Worm (Caenorhabditis elegans) whole organism, late embryonic: ENCODE measurements around the gene tbc-3.

Experiments used
- C08G9.2 ChIP-seq: sonication (generic microtip); optimal IDR thresholded peaks from 2 replicates; lab custom pipeline; 2016; ENCODE audit warnings: mild to moderate bottlenecking, missing genetic modification characterization, moderate library complexity, missing compliant biosample characterization
- C38D4.7 ChIP-seq: fragments of 200-800 bp; sonication (Bioruptor generic); optimal IDR thresholded peaks from 2 replicates; lab custom pipeline; 2018; ENCODE audit warnings: mild to moderate bottlenecking, missing genetic modification characterization, moderate library complexity, missing compliant biosample characterization
- K02D7.2 ChIP-seq: sonication (generic microtip); optimal IDR thresholded peaks from 2 replicates; lab custom pipeline; 2017; ENCODE audit warnings: mild to moderate bottlenecking, missing genetic modification characterization, missing compliant biosample characterization
- ceh-14 ChIP-seq: sonication (generic microtip); optimal IDR thresholded peaks from 2 replicates; lab custom pipeline; 2016; ENCODE audit warnings: missing genotype, missing genetic modification characterization, missing compliant biosample characterization
- ceh-22 ChIP-seq: sonication (generic microtip); optimal IDR thresholded peaks from 2 replicates; lab custom pipeline; 2017; ENCODE audit warnings: missing biosample characterization, missing genetic modification characterization
- ceh-30 ChIP-seq: fragments of 150-350 bp; optimal IDR thresholded peaks from 2 replicates; lab custom pipeline; 2014; ENCODE audit warnings: missing biosample characterization, missing genetic modification characterization
- ceh-31 ChIP-seq: sonication (generic microtip); optimal IDR thresholded peaks from 2 replicates; lab custom pipeline; 2016; ENCODE audit warnings: missing genetic modification characterization, missing compliant biosample characterization
- ceh-34 ChIP-seq: sonication (generic microtip); optimal IDR thresholded peaks from 2 replicates; lab custom pipeline; 2016; ENCODE audit warnings: mild to moderate bottlenecking, missing genetic modification characterization, missing compliant biosample characterization
- ceh-48 ChIP-seq: sonication (generic microtip); optimal IDR thresholded peaks from 2 replicates; lab custom pipeline; 2016; ENCODE audit warnings: missing genetic modification characterization, inconsistent platforms, missing compliant biosample characterization
- ceh-6 ChIP-seq: fragments of 200-800 bp; sonication (Bioruptor generic); optimal IDR thresholded peaks from 2 replicates; lab custom pipeline; 2018; ENCODE audit warnings: mild to moderate bottlenecking, missing genetic modification characterization, missing compliant biosample characterization
- ceh-9 ChIP-seq: sonication (generic microtip); optimal IDR thresholded peaks from 2 replicates; lab custom pipeline; 2016; ENCODE audit warnings: mild to moderate bottlenecking, missing genetic modification characterization, inconsistent platforms, missing compliant biosample characterization
- che-1 ChIP-seq: sonication (generic microtip); optimal IDR thresholded peaks from 2 replicates; lab custom pipeline; 2016; ENCODE audit warnings: mild to moderate bottlenecking, missing genetic modification characterization, missing compliant biosample characterization
- elt-2 ChIP-seq: sonication (generic microtip); optimal IDR thresholded peaks from 2 replicates; lab custom pipeline; 2016; ENCODE audit warnings: missing genetic modification reagents, missing genetic modification characterization, missing compliant biosample characterization
- ets-4 ChIP-seq: sonication (generic microtip); optimal IDR thresholded peaks from 2 replicates; lab custom pipeline; 2016; ENCODE audit warnings: missing genetic modification characterization, missing compliant biosample characterization
- fax-1 ChIP-seq: sonication (generic microtip); optimal IDR thresholded peaks from 2 replicates; lab custom pipeline; 2016; ENCODE audit warnings: missing genotype, missing genetic modification characterization, missing compliant biosample characterization
- fkh-10 ChIP-seq: fragments of 150-350 bp; optimal IDR thresholded peaks from 2 replicates; lab custom pipeline; 2014; ENCODE audit warnings: missing biosample characterization, missing genetic modification reagents, missing genetic modification characterization
- fkh-6 ChIP-seq: sonication (generic microtip); optimal IDR thresholded peaks from 2 replicates; lab custom pipeline; 2016; ENCODE audit warnings: missing genetic modification characterization, missing compliant biosample characterization
- gmeb-2 ChIP-seq: sonication (generic microtip); optimal IDR thresholded peaks from 2 replicates; lab custom pipeline; 2016; ENCODE audit warnings: missing genetic modification characterization, inconsistent platforms, missing compliant biosample characterization
- hlh-13 ChIP-seq: fragments of 200-800 bp; sonication (Bioruptor generic); optimal IDR thresholded peaks from 2 replicates; lab custom pipeline; 2018; ENCODE audit warnings: mild to moderate bottlenecking, missing genetic modification characterization, missing compliant biosample characterization
- hlh-30 ChIP-seq: sonication (generic microtip); optimal IDR thresholded peaks from 2 replicates; lab custom pipeline; 2017; ENCODE audit warnings: antibody characterized with exemption, missing genetic modification characterization, missing compliant biosample characterization; ENCODE audit not compliant: insufficient read depth
- mec-3 ChIP-seq: sonication (generic microtip); optimal IDR thresholded peaks from 2 replicates; lab custom pipeline; 2016; ENCODE audit warnings: borderline replicate concordance, missing genetic modification characterization, missing compliant biosample characterization
- odd-2 ChIP-seq: sonication (generic microtip); optimal IDR thresholded peaks from 2 replicates; lab custom pipeline; 2017; ENCODE audit warnings: antibody characterized with exemption, mild to moderate bottlenecking, missing genetic modification characterization, missing compliant biosample characterization
- pag-3 ChIP-seq: sonication (generic microtip); optimal IDR thresholded peaks from 2 replicates; lab custom pipeline; 2016; ENCODE audit warnings: missing compliant biosample characterization, missing genetic modification characterization, borderline replicate concordance
- pat-9 ChIP-seq: fragments of 200-800 bp; sonication (Bioruptor generic); optimal IDR thresholded peaks from 2 replicates; lab custom pipeline; 2018; ENCODE audit warnings: mild to moderate bottlenecking, missing genetic modification characterization, moderate library complexity, missing compliant biosample characterization
- pha-2 ChIP-seq: sonication (generic microtip); optimal IDR thresholded peaks from 2 replicates; lab custom pipeline; 2017; ENCODE audit warnings: mild to moderate bottlenecking, missing genetic modification characterization, missing compliant biosample characterization
- pha-4 ChIP-seq: fragments of 150-350 bp; optimal IDR thresholded peaks from 2 replicates; lab custom pipeline; 2018; ENCODE audit warnings: missing biosample characterization, missing genetic modification reagents, missing genetic modification characterization
- pqm-1 ChIP-seq: sonication (generic microtip); optimal IDR thresholded peaks from 2 replicates; lab custom pipeline; 2016; ENCODE audit warnings: missing genetic modification characterization, missing compliant biosample characterization
- ref-2 ChIP-seq: sonication (generic microtip); optimal IDR thresholded peaks from 2 replicates; lab custom pipeline; 2016; ENCODE audit warnings: missing genetic modification characterization, missing compliant biosample characterization
- rnt-1 ChIP-seq: sonication (generic microtip); optimal IDR thresholded peaks from 2 replicates; lab custom pipeline; 2016; ENCODE audit warnings: missing genetic modification characterization, missing compliant biosample characterization
- sox-4 ChIP-seq: sonication (generic microtip); optimal IDR thresholded peaks from 2 replicates; lab custom pipeline; 2017; ENCODE audit warnings: mild to moderate bottlenecking, missing genetic modification characterization, inconsistent platforms, missing compliant biosample characterization
- syd-9 ChIP-seq: sonication (generic microtip); optimal IDR thresholded peaks from 2 replicates; lab custom pipeline; 2016; ENCODE audit warnings: mild to moderate bottlenecking, missing genetic modification characterization, moderate library complexity, missing compliant biosample characterization
- tbx-7 ChIP-seq: sonication (generic microtip); optimal IDR thresholded peaks from 2 replicates; lab custom pipeline; 2016; ENCODE audit warnings: missing genotype, missing genetic modification characterization, missing compliant biosample characterization
- unc-42 ChIP-seq: sonication (generic microtip); optimal IDR thresholded peaks from 2 replicates; lab custom pipeline; 2016; ENCODE audit warnings: missing genotype, missing genetic modification characterization, missing compliant biosample characterization
- unc-55 ChIP-seq: sonication (generic microtip); optimal IDR thresholded peaks from 2 replicates; lab custom pipeline; 2017; ENCODE audit warnings: missing biosample characterization, missing genetic modification reagents, missing genetic modification characterization
- unc-86 ChIP-seq: sonication (generic microtip); optimal IDR thresholded peaks from 2 replicates; lab custom pipeline; 2016; ENCODE audit warnings: missing genetic modification characterization, missing compliant biosample characterization
- zip-5 ChIP-seq: sonication (generic microtip); optimal IDR thresholded peaks from 2 replicates; lab custom pipeline; 2016; ENCODE audit warnings: missing genetic modification characterization, missing compliant biosample characterization

Gene tbc-3

DNA sequence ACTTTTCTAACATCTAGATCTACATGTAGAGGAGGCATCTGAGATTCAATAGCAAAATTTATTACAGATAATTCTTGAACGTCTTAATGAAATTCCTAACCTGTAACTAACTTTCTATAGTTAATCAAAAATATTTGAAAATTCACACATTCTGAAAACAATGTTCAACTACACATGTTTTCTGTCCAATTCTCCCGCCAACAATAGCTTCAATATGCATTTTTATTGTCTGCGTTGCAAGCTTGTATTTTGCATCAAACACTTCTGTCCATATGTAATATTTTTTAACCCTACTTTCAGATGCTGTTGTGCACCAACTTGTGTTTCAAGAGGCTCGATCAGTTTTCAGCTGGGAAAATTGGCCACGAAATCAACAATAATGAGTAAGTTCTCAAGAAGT is at the start of gene tbc-3:
Gene tbc-3, plus strand, starts transcription at position 301 of the 400 bp plus-strand sequence.
- no peak for TF ChIP-seq ceh-6 (GFP tag; lab: Kevin White, UChicago)
- no peak for TF ChIP-seq che-1 (tag; lab: Kevin White, UChicago)
- TF ChIP-seq pat-9 (tag; lab: Kevin White, UChicago) = no peak
- no peak for TF ChIP-seq syd-9

- no peak for TF ChIP-seq gmeb-2 (tag; lab: Kevin White, UChicago)
- TF ChIP-seq ceh-22 (tag; lab: Kevin White, UChicago) = no peak
- TF ChIP-seq odd-2 (tag; lab: Kevin White, UChicago) = no peak
Measured at ce11 chrIV:9849624-9850023, 49.2 kb upstream of the tbc-3 start, which contains the start of gene K07F5.8. K07F5.8 (minus strand) TSS chrIV:9849724.

ce11 chrIV:9850931-9851330 is 47.9 kb upstream of the tbc-3 start, which contains the start of gene ssp-10:
ssp-10 (minus strand) TSS chrIV:9851031.
- TF ChIP-seq hlh-30 = no peak
- no peak for TF ChIP-seq fkh-6 (tag; lab: Kevin White, UChicago)
- no peak for TF ChIP-seq pha-2 (tag; lab: Kevin White, UChicago)
- no peak for TF ChIP-seq unc-86 (tag; lab: Kevin White, UChicago)
- TF ChIP-seq tbx-7 (tag; lab: Kevin White, UChicago) = no peak
- TF ChIP-seq ceh-31 (tag; lab: Kevin White, UChicago) = no peak
- no peak for TF ChIP-seq K02D7.2 (tag; lab: Kevin White, UChicago)
- TF ChIP-seq ref-2 (tag; lab: Kevin White, UChicago) = no peak
- no peak for TF ChIP-seq fkh-10 (GFP tag; lab: Kevin White, UChicago)
- TF ChIP-seq zip-5 (tag; lab: Kevin White, UChicago) = no peak
- no peak for TF ChIP-seq ceh-9 (tag; lab: Kevin White, UChicago)
- TF ChIP-seq pha-4 = no peak
- TF ChIP-seq ceh-48 (tag; lab: Kevin White, UChicago) = no peak
- no peak for TF ChIP-seq C08G9.2 (tag; lab: Kevin White, UChicago)
- no peak for TF ChIP-seq ceh-14 (tag; lab: Kevin White, UChicago)

DNA sequence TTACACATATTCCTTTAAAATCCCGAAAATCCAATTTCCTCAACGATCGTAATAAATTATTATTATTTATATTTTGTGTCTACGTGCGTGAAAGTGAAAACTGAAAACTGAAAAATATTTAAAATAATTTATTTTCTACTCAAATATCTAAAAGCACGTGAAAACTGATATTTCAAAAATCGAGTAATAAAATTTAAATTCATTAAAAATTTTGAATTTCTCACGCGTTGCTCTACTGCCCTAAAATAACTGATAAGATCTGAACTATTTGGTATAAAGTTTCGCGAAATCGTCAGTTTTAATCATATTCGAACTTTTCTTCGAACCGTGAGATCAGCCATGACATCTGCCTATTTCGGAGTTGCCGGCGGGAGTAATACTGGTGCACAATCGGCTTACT is 46.6 kb upstream of the tbc-3 start, which contains the start of gene ssq-1:
Gene ssq-1, plus strand, starts transcription at position 301 of the 400 bp plus-strand sequence.
- TF ChIP-seq unc-55 (GFP tag; lab: Kevin White, UChicago) (no peak), sox-4 (tag; lab: Kevin White, UChicago) (no peak), C38D4.7 (GFP tag; lab: Kevin White, UChicago) (no peak), ets-4 (no peak), fax-1 (tag; lab: Kevin White, UChicago) (no peak), hlh-13 (GFP tag; lab: Kevin White, UChicago) (no peak), ref-2 (tag; lab: Kevin White, UChicago) (no peak), unc-42 (tag; lab: Kevin White, UChicago) (no peak), pqm-1 (tag; lab: Kevin White, UChicago) (no peak), zip-5 (tag; lab: Kevin White, UChicago) (no peak), elt-2 (no peak), mec-3 (tag; lab: Kevin White, UChicago) (no peak), rnt-1 (tag; lab: Kevin White, UChicago) (no peak), ceh-30 (tag; lab: Kevin White, UChicago) (no peak), ceh-9 (tag; lab: Kevin White, UChicago) (no peak), pag-3 (tag; lab: Kevin White, UChicago) (no peak), tbx-7 (tag; lab: Kevin White, UChicago) (no peak), ceh-34 (tag; lab: Kevin White, UChicago) (no peak), gmeb-2 (tag; lab: Kevin White, UChicago) (no peak), hlh-30 (no peak)
